Fruit fly (Drosophila melanogaster) whole organism, embryonic: ENCODE results near the gene mon2.

Experiments
- Atf3 ChIP-seq: fragments of 200-800 bp; sonication (Bioruptor generic); optimal IDR thresholded peaks from 3 replicates; lab custom pipeline; 2016; ENCODE audit warnings: missing biosample characterization, missing genetic modification characterization
- B-H2 ChIP-seq: fragments of 200-800 bp; sonication (Bioruptor generic); optimal IDR thresholded peaks from 2 replicates; lab custom pipeline; 2018; ENCODE audit warnings: missing biosample characterization, mild to moderate bottlenecking, missing genetic modification characterization
- C15 ChIP-seq: fragments of 200-800 bp; sonication (Bioruptor generic); IDR thresholded peaks from 3 replicates; pipeline ENCODE4 v1.3.6; 2022; ENCODE audit warnings: missing biosample characterization, missing genetic modification characterization
- CG10274 ChIP-seq: fragments of 200-800 bp; sonication (Bioruptor generic); optimal IDR thresholded peaks from 3 replicates; lab custom pipeline; 2017; ENCODE audit warnings: missing biosample characterization, mild to moderate bottlenecking, missing genetic modification characterization
- CG11398 ChIP-seq: fragments of 200-800 bp; sonication (Bioruptor generic); optimal IDR thresholded peaks from 2 replicates; lab custom pipeline; 2016; ENCODE audit warnings: missing biosample characterization, missing genetic modification characterization
- CG11696 ChIP-seq: fragments of 200-800 bp; sonication (Bioruptor generic); IDR thresholded peaks from 2 replicates; pipeline ENCODE4 v1.3.6; 2022; ENCODE audit warnings: missing biosample characterization, missing genetic modification characterization
- CG12104 ChIP-seq: fragments of 200-800 bp; sonication (Bioruptor generic); optimal IDR thresholded peaks from 3 replicates; lab custom pipeline; 2016; ENCODE audit warnings: missing biosample characterization, missing genetic modification characterization
- CG15073 ChIP-seq: fragments of 200-800 bp; sonication (Bioruptor generic); optimal IDR thresholded peaks from 2 replicates; lab custom pipeline; 2016; ENCODE audit warnings: missing biosample characterization, missing genetic modification characterization
- CG16815 ChIP-seq: fragments of 200-800 bp; sonication (Bioruptor generic); optimal IDR thresholded peaks from 3 replicates; lab custom pipeline; 2017; ENCODE audit warnings: missing biosample characterization, mild to moderate bottlenecking, missing genetic modification characterization
- CG17359 ChIP-seq: fragments of 200-800 bp; sonication (Bioruptor generic); optimal IDR thresholded peaks from 3 replicates; lab custom pipeline; 2018; ENCODE audit warnings: missing biosample characterization, mild to moderate bottlenecking, missing genetic modification characterization, moderate library complexity
- CG2678 ChIP-seq: fragments of 200-800 bp; sonication (Bioruptor generic); optimal IDR thresholded peaks from 3 replicates; lab custom pipeline; 2019; ENCODE audit warnings: missing biosample characterization, mild to moderate bottlenecking, missing genetic modification characterization, moderate library complexity
- CG34422 ChIP-seq: fragments of 200-800 bp; sonication (Bioruptor generic); IDR thresholded peaks from 3 replicates; pipeline ENCODE4 v1.3.6; 2022; ENCODE audit warnings: missing biosample characterization, missing genetic modification characterization
- CG5245 ChIP-seq: fragments of 200-800 bp; sonication (Bioruptor generic); optimal IDR thresholded peaks from 3 replicates; lab custom pipeline; 2016; ENCODE audit warnings: missing biosample characterization, missing genetic modification characterization
- CG6813 ChIP-seq: fragments of 200-800 bp; sonication (Bioruptor generic); optimal IDR thresholded peaks from 2 replicates; lab custom pipeline; 2017; ENCODE audit warnings: missing biosample characterization, missing genetic modification characterization, mild to moderate bottlenecking, moderate library complexity, missing genetic modification reagents
- CG7745 ChIP-seq: fragments of 200-800 bp; sonication (Bioruptor generic); optimal IDR thresholded peaks from 2 replicates; lab custom pipeline; 2018; ENCODE audit warnings: missing biosample characterization, mild to moderate bottlenecking, missing genetic modification characterization, moderate library complexity
- CG9876 ChIP-seq: fragments of 200-800 bp; sonication (Bioruptor generic); optimal IDR thresholded peaks from 2 replicates; lab custom pipeline; 2016; ENCODE audit warnings: missing biosample characterization, missing genetic modification characterization
- CG9932 ChIP-seq: fragments of 200-800 bp; sonication (Bioruptor generic); IDR thresholded peaks from 2 replicates; pipeline ENCODE4 v1.3.6; 2022; ENCODE audit warnings: missing biosample characterization, missing genetic modification characterization
- Drgx ChIP-seq: fragments of 200-800 bp; sonication (Bioruptor generic); IDR thresholded peaks from 2 replicates; pipeline ENCODE4 v1.3.6; 2022; ENCODE audit warnings: missing biosample characterization, missing genetic modification characterization
- Fer1 ChIP-seq: fragments of 200-800 bp; sonication (Bioruptor generic); optimal IDR thresholded peaks from 2 replicates; lab custom pipeline; 2017; ENCODE audit warnings: missing biosample characterization, mild to moderate bottlenecking, missing genetic modification characterization
- H2.0 ChIP-seq: fragments of 200-800 bp; sonication (Bioruptor generic); IDR thresholded peaks from 2 replicates; pipeline ENCODE4 v1.3.6; 2022; ENCODE audit warnings: missing biosample characterization, missing genetic modification characterization
- HLHmδ ChIP-seq: fragments of 200-800 bp; sonication (Bioruptor generic); optimal IDR thresholded peaks from 2 replicates; lab custom pipeline; 2018; ENCODE audit warnings: missing biosample characterization, mild to moderate bottlenecking, missing genetic modification characterization, moderate library complexity
- Hr39 ChIP-seq: fragments of >200 bp; optimal IDR thresholded peaks from 2 replicates; lab custom pipeline; 2017
- Max ChIP-seq: fragments of 200-800 bp; sonication (Bioruptor generic); optimal IDR thresholded peaks from 2 replicates; lab custom pipeline; 2016; ENCODE audit warnings: missing biosample characterization, mild to moderate bottlenecking, missing genetic modification characterization
- Med ChIP-seq: fragments of 200-800 bp; sonication (Bioruptor generic); peaks from one replicate; lab custom pipeline; 2016; ENCODE audit warnings: missing biosample characterization, missing genetic modification characterization, mild to moderate bottlenecking, inconsistent platforms, moderate library complexity
- Pdp1 ChIP-seq, 2 experiments: fragments of 200-800 bp; sonication (Bioruptor generic); optimal IDR thresholded peaks; 3 replicates each; lab custom pipeline; 2016; ENCODE audit warnings: missing biosample characterization in 2 of 2, missing genetic modification characterization in 2 of 2, mild to moderate bottlenecking in 1 of 2, moderate library complexity in 1 of 2
- Sry-β ChIP-seq: fragments of 200-800 bp; sonication (Bioruptor generic); optimal IDR thresholded peaks from 2 replicates; lab custom pipeline; 2018; ENCODE audit warnings: missing biosample characterization, mild to moderate bottlenecking, missing genetic modification characterization, moderate library complexity
- al ChIP-seq: fragments of 200-800 bp; sonication (Bioruptor generic); IDR thresholded peaks from 2 replicates; pipeline ENCODE4 v1.3.6; 2022; ENCODE audit warnings: missing biosample characterization, missing genetic modification characterization
- amos ChIP-seq: fragments of 200-800 bp; sonication (Bioruptor generic); IDR thresholded peaks from 2 replicates; pipeline ENCODE4 v1.3.6; 2022; ENCODE audit warnings: missing biosample characterization, missing genetic modification characterization; ENCODE audit not compliant: partially characterized antibody
- bab2 ChIP-seq: fragments of 200-800 bp; sonication (Bioruptor generic); optimal IDR thresholded peaks from 2 replicates; lab custom pipeline; 2016; ENCODE audit warnings: missing biosample characterization, missing genetic modification characterization
- crol ChIP-seq: fragments of 200-800 bp; sonication (Bioruptor generic); IDR thresholded peaks from 2 replicates; pipeline ENCODE4 v1.3.6; 2022; ENCODE audit warnings: missing biosample characterization, missing genetic modification characterization
- dmrt99B ChIP-seq: fragments of 200-800 bp; sonication (Bioruptor generic); optimal IDR thresholded peaks from 2 replicates; lab custom pipeline; 2018; ENCODE audit warnings: missing biosample characterization, mild to moderate bottlenecking, missing genetic modification characterization, moderate library complexity
- eve ChIP-seq, 2 experiments: fragments of >200 bp; optimal IDR thresholded peaks; 2 replicates each; lab custom pipeline; 2017; ENCODE audit warnings: missing biosample characterization in 2 of 2, missing genetic modification characterization in 2 of 2
- ftz-f1 ChIP-seq: fragments of 200-800 bp; sonication (Bioruptor generic); optimal IDR thresholded peaks from 2 replicates; lab custom pipeline; 2016; ENCODE audit warnings: missing biosample characterization, missing genetic modification characterization
- gem ChIP-seq: fragments of 200-800 bp; sonication (Bioruptor generic); optimal IDR thresholded peaks from 2 replicates; lab custom pipeline; 2019; ENCODE audit warnings: missing biosample characterization, mild to moderate bottlenecking, missing genetic modification characterization, moderate library complexity
- ham ChIP-seq: fragments of 200-800 bp; sonication (Bioruptor generic); IDR thresholded peaks from 2 replicates; pipeline ENCODE4 v1.3.6; 2022; ENCODE audit warnings: missing biosample characterization, missing genetic modification characterization
- her ChIP-seq: fragments of 200-800 bp; sonication (Bioruptor generic); optimal IDR thresholded peaks from 2 replicates; lab custom pipeline; 2016; ENCODE audit warnings: missing biosample characterization, missing genetic modification characterization
- hth ChIP-seq: fragments of >200 bp; optimal IDR thresholded peaks from 2 replicates; lab custom pipeline; 2017; ENCODE audit warnings: inconsistent platforms
- kah ChIP-seq: fragments of 200-800 bp; sonication (Bioruptor generic); optimal IDR thresholded peaks from 2 replicates; lab custom pipeline; 2018; ENCODE audit warnings: missing biosample characterization, mild to moderate bottlenecking, missing genetic modification characterization
- lbe ChIP-seq: fragments of 200-800 bp; sonication (Bioruptor generic); optimal IDR thresholded peaks from 2 replicates; lab custom pipeline; 2016; ENCODE audit warnings: missing biosample characterization, mild to moderate bottlenecking, missing genetic modification characterization
- nau ChIP-seq: fragments of 200-800 bp; sonication (Bioruptor generic); optimal IDR thresholded peaks from 3 replicates; lab custom pipeline; 2017; ENCODE audit warnings: missing biosample characterization, mild to moderate bottlenecking, missing genetic modification characterization, missing genetic modification reagents
- nom ChIP-seq: fragments of 200-800 bp; sonication (Bioruptor generic); optimal IDR thresholded peaks from 2 replicates; lab custom pipeline; 2017; ENCODE audit warnings: missing biosample characterization, missing genetic modification characterization, mild to moderate bottlenecking, moderate library complexity, missing genetic modification reagents
- onecut ChIP-seq: fragments of 200-800 bp; sonication (Bioruptor generic); IDR thresholded peaks from 2 replicates; pipeline ENCODE4 v1.3.6; 2022; ENCODE audit warnings: missing biosample characterization, missing genetic modification characterization
- row ChIP-seq: fragments of 200-800 bp; sonication (Bioruptor generic); IDR thresholded peaks from 3 replicates; pipeline ENCODE4 v1.3.6; 2022; ENCODE audit warnings: missing biosample characterization, missing genetic modification characterization
- salm ChIP-seq: fragments of 200-800 bp; sonication (Bioruptor generic); optimal IDR thresholded peaks from 2 replicates; lab custom pipeline; 2018; ENCODE audit warnings: missing biosample characterization, mild to moderate bottlenecking, missing genetic modification characterization
- sd ChIP-seq: fragments of 200-800 bp; sonication (Bioruptor generic); optimal IDR thresholded peaks from 3 replicates; lab custom pipeline; 2018; ENCODE audit warnings: missing biosample characterization, mild to moderate bottlenecking, missing genetic modification characterization, moderate library complexity
- sens ChIP-seq: fragments of 200-800 bp; sonication (Bioruptor generic); peaks from one replicate; lab custom pipeline; 2016; ENCODE audit warnings: missing biosample characterization, missing genetic modification characterization
- sug ChIP-seq: fragments of 200-800 bp; optimal IDR thresholded peaks from 2 replicates; lab custom pipeline; 2019; ENCODE audit warnings: missing biosample characterization, mild to moderate bottlenecking, missing genetic modification characterization, moderate library complexity
- tup ChIP-seq: fragments of 200-800 bp; sonication (Bioruptor generic); optimal IDR thresholded peaks from 2 replicates; lab custom pipeline; 2016; ENCODE audit warnings: missing biosample characterization, mild to moderate bottlenecking, missing genetic modification characterization, moderate library complexity
- tx ChIP-seq: fragments of 200-800 bp; sonication (Bioruptor generic); optimal IDR thresholded peaks from 2 replicates; lab custom pipeline; 2016; ENCODE audit warnings: missing biosample characterization, missing genetic modification characterization

Gene mon2

dm6 chr2L:8094058-8094825 is 29.6 kb downstream of the mon2 start (continued):
- TF ChIP-seq gem (tag; lab: Kevin White, UChicago) (peak; percentile 20), tx (no peak), ftz-f1 (GFP tag; lab: Kevin White, UChicago) (no peak), sd (peak; percentile 5), al (GFP tag; lab: Robert Waterston, UW) (no peak), CG6813 (GFP tag; lab: Kevin White, UChicago) (peak; percentile 17), nom (no peak), CG15073 (GFP tag; lab: Kevin White, UChicago) (no peak), dmrt99B (peak; percentile 16), Fer1 (GFP tag; lab: Kevin White, UChicago) (peak; percentile 30), CG2678 (tag; lab: Kevin White, UChicago) (peak; percentile 12), CG11398 (GFP tag; lab: Kevin White, UChicago) (no peak), crol (peak; percentile 18; the same call in 1 of the 2 replicates), CG16815 (GFP tag; lab: Kevin White, UChicago) (no peak), Sry-β (GFP tag; lab: Kevin White, UChicago) (no peak), CG9932 (no peak), salm (tag; lab: Kevin White, UChicago) (no peak), row (peak; percentile 28; the same call in 1 of the 3 replicates), CG34422 (GFP tag; lab: Robert Waterston, UW) (0 out of 3 replicates have a peak, but pooled peaks have one; percentile 23), B-H2 (GFP tag; lab: Kevin White, UChicago) (peak; percentile 17), CG11696 (GFP tag; lab: Robert Waterston, UW) (no peak), HLHmδ (GFP tag; lab: Kevin White, UChicago) (no peak), CG17359 (no peak)

- TF ChIP-seq Max (GFP tag; lab: Kevin White, UChicago) (no peak), onecut (GFP tag; lab: Robert Waterston, UW) (no peak), hth (lab: Kevin White, UChicago) (no peak), sug (tag; lab: Kevin White, UChicago) (no peak), CG11398 (GFP tag; lab: Kevin White, UChicago) (no peak), CG9876 (GFP tag; lab: Kevin White, UChicago) (no peak), CG12104 (GFP tag; lab: Kevin White, UChicago) (no peak), CG7745 (tag; lab: Kevin White, UChicago) (no peak), kah (GFP tag; lab: Kevin White, UChicago) (no peak), bab2 (GFP tag; lab: Kevin White, UChicago) (no peak), Pdp1 (GFP tag; optimal IDR thresholded peaks at IDR 0.05; lab: Kevin White, UChicago) (peak in 1 of 2 experiments; percentile 31), sens (GFP tag; lab: Kevin White, UChicago) (peak; percentile 54), eve (GFP tag; optimal IDR thresholded peaks at IDR 0.05; lab: Kevin White, UChicago) (peak in 1 of 2 experiments; percentile 16), nau (no peak), lbe (GFP tag; lab: Kevin White, UChicago) (peak; percentile 2), Drgx (0 out of 2 replicates have a peak, but pooled peaks have one; percentile 17), Atf3 (GFP tag; lab: Kevin White, UChicago) (no peak), amos (GFP tag; lab: Robert Waterston, UW) (no peak), CG10274 (GFP tag; lab: Kevin White, UChicago) (no peak), Med (GFP tag; lab: Kevin White, UChicago) (peak; percentile 62), ftz-f1 (GFP tag; lab: Kevin White, UChicago) (no peak), tup (GFP tag; lab: Kevin White, UChicago) (no peak), Hr39 (peak; percentile 62), C15 (GFP tag; lab: Robert Waterston, UW) (no peak), H2.0 (GFP tag; lab: Robert Waterston, UW) (no peak), her (GFP tag; lab: Kevin White, UChicago) (no peak), ham (GFP tag; lab: Robert Waterston, UW) (no peak), CG5245 (GFP tag; lab: Kevin White, UChicago) (no peak)
These were observed 30.4 kb downstream of the mon2 start for dm6 chr2L:8093182-8093941.
